Worm (Caenorhabditis elegans) whole organism, L4 larva: ENCODE data around the gene mep-1.

Experiments
- F10B5.3 ChIP-seq: sonication (generic microtip); optimal IDR thresholded peaks from 2 replicates; lab custom pipeline; 2016; ENCODE audit warnings: mild to moderate bottlenecking, missing genetic modification characterization, missing compliant biosample characterization
- F49E8.2 ChIP-seq: sonication (generic microtip); optimal IDR thresholded peaks from 2 replicates; lab custom pipeline; 2016; ENCODE audit warnings: missing compliant biosample characterization, mild to moderate bottlenecking, missing genetic modification characterization, borderline replicate concordance
- R02D3.7 ChIP-seq: fragments of 150-350 bp; sonication (generic microtip); optimal IDR thresholded peaks from 3 replicates; lab custom pipeline; 2014; ENCODE audit warnings: missing biosample characterization, missing genetic modification characterization
- T26A8.4 ChIP-seq: fragments of 200-800 bp; sonication (Bioruptor generic); IDR thresholded peaks from 2 replicates; pipeline ENCODE4 v1.3.6; 2022; ENCODE audit warnings: missing genetic modification characterization, missing compliant biosample characterization
- Y105C5A.15 ChIP-seq: fragments of 200-800 bp; sonication (Bioruptor generic); IDR thresholded peaks from 2 replicates; pipeline ENCODE4 v1.3.6; 2022; ENCODE audit warnings: missing genetic modification characterization, missing compliant biosample characterization
- Y48G9A.11 ChIP-seq: fragments of 200-800 bp; sonication (Bioruptor generic); IDR thresholded peaks from 2 replicates; pipeline ENCODE4 v1.3.6; 2022; ENCODE audit warnings: missing genetic modification reagents, missing genetic modification characterization, missing compliant biosample characterization
- ceh-28 ChIP-seq: fragments of 150-350 bp; optimal IDR thresholded peaks from 2 replicates; lab custom pipeline; 2014; ENCODE audit warnings: missing biosample characterization, missing genetic modification reagents, missing genetic modification characterization
- ceh-82 ChIP-seq: sonication (generic microtip); optimal IDR thresholded peaks from 2 replicates; lab custom pipeline; 2017; ENCODE audit warnings: missing biosample characterization, missing genetic modification characterization
- cey-2 ChIP-seq: sonication (generic microtip); optimal IDR thresholded peaks from 3 replicates; lab custom pipeline; 2017; ENCODE audit warnings: missing genetic modification characterization, mild to moderate bottlenecking, missing compliant biosample characterization, antibody characterized with exemption, borderline replicate concordance; ENCODE audit not compliant: insufficient read depth
- daf-16 ChIP-seq, 3 experiments: sonication (generic microtip); optimal IDR thresholded peaks; 2 replicates each; lab custom pipeline; 2016 to 2017; ENCODE audit warnings: missing genetic modification characterization in 3 of 3, missing genetic modification reagents in 3 of 3, mild to moderate bottlenecking in 2 of 3, missing compliant biosample characterization in 2 of 3, missing biosample characterization in 1 of 3, moderate library complexity in 1 of 3
- daf-19 ChIP-seq: fragments of 200-800 bp; sonication (Bioruptor generic); conservative IDR thresholded peaks from 2 replicates; pipeline ENCODE4 v1.3.6; 2022; ENCODE audit warnings: missing genetic modification characterization, missing compliant biosample characterization
- daf-8 ChIP-seq: fragments of 200-800 bp; sonication (Bioruptor generic); IDR thresholded peaks from 2 replicates; pipeline ENCODE4 v1.3.6; 2022; ENCODE audit warnings: missing genetic modification characterization, missing compliant biosample characterization
- dmd-6 ChIP-seq: fragments of 200-800 bp; sonication (Bioruptor generic); IDR thresholded peaks from 2 replicates; pipeline ENCODE4 v1.3.6; 2022; ENCODE audit warnings: missing genetic modification reagents, missing genetic modification characterization, missing compliant biosample characterization
- duxl-1 ChIP-seq: sonication (generic microtip); optimal IDR thresholded peaks from 2 replicates; lab custom pipeline; 2016; ENCODE audit warnings: mild to moderate bottlenecking, missing genetic modification characterization, moderate library complexity, missing compliant biosample characterization; ENCODE audit not compliant: poor library complexity
- egl-27 ChIP-seq: sonication (generic microtip); optimal IDR thresholded peaks from 3 replicates; lab custom pipeline; 2017; ENCODE audit warnings: missing biosample characterization, missing genetic modification reagents, missing genetic modification characterization
- egl-43 ChIP-seq: fragments of 200-800 bp; sonication (Bioruptor generic); IDR thresholded peaks from 2 replicates; pipeline ENCODE4 v1.3.6; 2022; ENCODE audit warnings: missing genetic modification reagents, missing genetic modification characterization, missing compliant biosample characterization
- fos-1 ChIP-seq: fragments of 150-350 bp; optimal IDR thresholded peaks from 2 replicates; lab custom pipeline; 2014; ENCODE audit warnings: missing biosample characterization, missing genetic modification characterization
- gei-8 ChIP-seq: fragments of 200-800 bp; sonication (Bioruptor generic); optimal IDR thresholded peaks from 2 replicates; lab custom pipeline; 2018; ENCODE audit warnings: mild to moderate bottlenecking, missing genetic modification characterization, missing compliant biosample characterization
- hif-1 ChIP-seq, 2 experiments: sonication (generic microtip); optimal IDR thresholded peaks; 2 replicates each; lab custom pipeline; 2016 to 2017; ENCODE audit warnings: missing compliant biosample characterization in 2 of 2, missing genetic modification characterization in 2 of 2, missing genetic modification reagents in 2 of 2, missing genotype in 2 of 2, mild to moderate bottlenecking in 1 of 2
- hlh-11 ChIP-seq: fragments of 200-800 bp; sonication (Bioruptor generic); optimal IDR thresholded peaks from 2 replicates; lab custom pipeline; 2018; ENCODE audit warnings: mild to moderate bottlenecking, missing genetic modification characterization, missing compliant biosample characterization
- hlh-30 ChIP-seq: sonication (generic microtip); optimal IDR thresholded peaks from 2 replicates; lab custom pipeline; 2017; ENCODE audit warnings: antibody characterized with exemption, mild to moderate bottlenecking, missing genetic modification characterization, missing compliant biosample characterization; ENCODE audit not compliant: insufficient read depth
- lin-15B ChIP-seq: fragments of 150-350 bp; sonication (generic microtip); optimal IDR thresholded peaks from 3 replicates; lab custom pipeline; 2014; ENCODE audit warnings: missing biosample characterization, missing genetic modification characterization
- lin-38 ChIP-seq: fragments of 200-800 bp; sonication (Bioruptor generic); IDR thresholded peaks from 2 replicates; pipeline ENCODE4 v1.3.6; 2022; ENCODE audit warnings: missing genetic modification reagents, missing genetic modification characterization, missing compliant biosample characterization
- lin-39 ChIP-seq: fragments of 150-350 bp; optimal IDR thresholded peaks from 2 replicates; lab custom pipeline; 2014; ENCODE audit warnings: missing biosample characterization, missing genetic modification reagents, missing genetic modification characterization
- mdl-1 ChIP-seq, 2 experiments: fragments of 150-350 bp in 1 of 2; sonication (generic microtip) in 1 of 2; optimal IDR thresholded peaks; 2 replicates each; lab custom pipeline; 2014 to 2017; ENCODE audit warnings: missing biosample characterization in 2 of 2, missing genetic modification characterization in 2 of 2
- mxl-3 ChIP-seq: fragments of 200-800 bp; sonication (Bioruptor generic); optimal IDR thresholded peaks from 2 replicates; lab custom pipeline; 2018; ENCODE audit warnings: mild to moderate bottlenecking, missing genetic modification characterization, missing compliant biosample characterization
- nhr-10 ChIP-seq: fragments of 150-350 bp; optimal IDR thresholded peaks from 2 replicates; lab custom pipeline; 2014; ENCODE audit warnings: missing biosample characterization, missing genetic modification characterization
- nhr-102 ChIP-seq: sonication (generic microtip); optimal IDR thresholded peaks from 2 replicates; lab custom pipeline; 2016; ENCODE audit warnings: mild to moderate bottlenecking, missing genetic modification characterization, moderate library complexity, missing compliant biosample characterization
- nhr-28 ChIP-seq: fragments of 150-350 bp; optimal IDR thresholded peaks from 2 replicates; lab custom pipeline; 2014; ENCODE audit warnings: missing biosample characterization, missing genetic modification characterization
- nhr-42 ChIP-seq: fragments of 200-800 bp; sonication (Bioruptor generic); IDR thresholded peaks from 2 replicates; pipeline ENCODE4 v1.3.6; 2022; ENCODE audit warnings: missing genetic modification characterization, missing compliant biosample characterization
- nhr-48 ChIP-seq: sonication (generic microtip); optimal IDR thresholded peaks from 2 replicates; lab custom pipeline; 2016; ENCODE audit warnings: mild to moderate bottlenecking, missing genetic modification characterization, missing compliant biosample characterization
- php-3 ChIP-seq: fragments of 200-800 bp; sonication (Bioruptor generic); IDR thresholded peaks from 2 replicates; pipeline ENCODE4 v1.3.6; 2022; ENCODE audit warnings: missing genetic modification reagents, missing genetic modification characterization, missing compliant biosample characterization
- rbr-2 ChIP-seq: sonication (generic microtip); optimal IDR thresholded peaks from 2 replicates; lab custom pipeline; 2016; ENCODE audit warnings: missing genotype, missing genetic modification characterization, missing compliant biosample characterization
- tag-97 ChIP-seq: fragments of 200-800 bp; sonication (Bioruptor generic); IDR thresholded peaks from 2 replicates; pipeline ENCODE4 v1.3.6; 2022; ENCODE audit warnings: missing genetic modification characterization, missing compliant biosample characterization
- tra-1 ChIP-seq: fragments of 200-800 bp; sonication (Bioruptor generic); IDR thresholded peaks from 2 replicates; pipeline ENCODE4 v1.3.6; 2022; ENCODE audit warnings: missing genetic modification reagents, missing genetic modification characterization, missing compliant biosample characterization
- unc-62 ChIP-seq, 3 experiments: fragments of 150-350 bp in 1 of 3; sonication (generic microtip); optimal IDR thresholded peaks in 2 of 3; peaks in 1 of 3; 1 replicate in 1 of 3; 2 replicates in 2 of 3; lab custom pipeline; 2014 to 2017; ENCODE audit warnings: missing biosample characterization in 3 of 3, missing genetic modification characterization in 3 of 3, missing genetic modification reagents in 3 of 3, missing genotype in 1 of 3
- zag-1 ChIP-seq: fragments of 150-350 bp; optimal IDR thresholded peaks from 2 replicates; lab custom pipeline; 2014; ENCODE audit warnings: missing biosample characterization, missing genetic modification characterization
- ztf-7 ChIP-seq: fragments of 150-350 bp; optimal IDR thresholded peaks from 2 replicates; lab custom pipeline; 2014; ENCODE audit warnings: missing biosample characterization, missing genetic modification characterization

The mep-1 gene

DNA sequence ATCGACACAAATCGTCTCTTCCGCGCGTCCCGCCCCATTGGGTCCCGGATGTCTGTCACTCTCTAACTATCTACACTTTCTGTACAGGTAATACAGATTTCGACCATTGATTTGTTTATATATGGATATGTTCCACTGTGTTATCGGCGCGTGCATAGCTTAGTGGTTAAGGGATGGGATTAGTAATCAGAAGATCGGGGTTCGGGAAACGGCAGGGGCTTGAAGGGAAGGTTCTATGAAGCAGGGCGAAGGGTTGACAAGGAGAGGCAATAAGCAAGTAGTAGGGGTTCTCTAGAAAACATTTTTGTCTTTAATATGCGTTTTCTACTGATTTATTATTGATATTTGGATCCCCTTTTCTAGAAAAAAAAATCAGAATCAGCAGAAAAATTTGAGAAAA is 27.1 kb upstream of the mep-1 start:
- TF ChIP-seq lin-38 (GFP tag; lab: Robert Waterston, UW) (peak; percentile 48), Y48G9A.11 (GFP tag; lab: Robert Waterston, UW) (0 out of 2 replicates have a peak, but pooled peaks have one; percentile 6), Y105C5A.15 (GFP tag; lab: Robert Waterston, UW) (0 out of 2 replicates have a peak, but pooled peaks have one; percentile 42)

ce11 chrIV:11498169-11498568 is 26.3 kb upstream of the mep-1 start, which contains the start of gene sms-1:
Gene sms-1, minus strand, starts transcription at chrIV:11498174.
- TF ChIP-seq lin-15B (tag; lab: Kevin White, UChicago) = no peak
- no peak for TF ChIP-seq daf-8 (GFP tag; lab: Robert Waterston, UW)
- no peak for TF ChIP-seq nhr-10 (tag; lab: Kevin White, UChicago)

DNA sequence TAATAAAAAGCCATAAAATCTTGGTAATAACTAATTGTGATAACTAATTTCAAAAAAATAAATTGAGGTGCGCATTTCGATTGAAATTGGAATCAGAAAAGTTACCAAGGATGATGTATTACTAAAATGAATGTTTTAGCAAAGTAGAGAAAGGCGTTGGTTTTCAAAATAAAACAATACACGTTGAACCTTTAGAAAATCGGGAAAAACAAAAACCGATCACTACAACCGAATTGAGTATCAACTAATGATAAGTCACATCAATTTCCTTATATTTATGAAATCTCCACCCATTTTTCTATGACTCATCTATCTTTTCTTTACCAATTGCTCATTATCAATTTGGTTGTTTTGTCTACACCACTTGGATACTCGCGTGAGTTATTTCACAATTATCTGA is 24.0 kb upstream of the mep-1 start, which contains the start of gene H21P03.10:
Gene H21P03.10 (plus strand): TSS at position 301 of the 400 bp plus-strand sequence.
- TF ChIP-seq egl-43 (GFP tag; lab: Robert Waterston, UW) (no peak), fos-1 (tag; lab: Kevin White, UChicago) (no peak), tra-1 (GFP tag; lab: Robert Waterston, UW) (no peak), F49E8.2 (no peak)
- TF ChIP-seq, all 104 proteins: peak for 0

ce11 chrIV:11503654-11504053 is 20.8 kb upstream of the mep-1 start:
- TF ChIP-seq hlh-30 (tag; lab: Kevin White, UChicago) (peak; percentile 1), mdl-1 (tag; optimal IDR thresholded peaks at IDR 0.05; lab: Kevin White, UChicago) (peak in 1 of 2 experiments; percentile 20), hlh-11 (tag; lab: Kevin White, UChicago) (peak; percentile 38), nhr-48 (tag; lab: Kevin White, UChicago) (peak; percentile 52), mxl-3 (GFP tag; lab: Kevin White, UChicago) (peak; percentile 29), ceh-28 (tag; lab: Kevin White, UChicago) (no peak), T26A8.4 (GFP tag; lab: Robert Waterston, UW) (no peak), gei-8 (GFP tag; lab: Kevin White, UChicago) (peak; percentile 16), nhr-28 (tag; lab: Kevin White, UChicago) (peak; percentile 61), duxl-1 (tag; lab: Kevin White, UChicago) (no peak), dmd-6 (GFP tag; lab: Robert Waterston, UW) (peak; percentile 38; the same call in 1 of the 2 replicates)

- TF ChIP-seq egl-27 (tag; lab: Kevin White, UChicago) = no peak
- TF ChIP-seq nhr-102 = no peak
- TF ChIP-seq lin-15B (tag; lab: Kevin White, UChicago) = no peak
- no peak for TF ChIP-seq zag-1 (tag; lab: Kevin White, UChicago)
- no peak for TF ChIP-seq ztf-7 (tag; lab: Kevin White, UChicago)
These were observed 20.0 kb upstream of the mep-1 start, which contains the start of gene twk-25 for ce11 chrIV:11504416-11504815. Gene twk-25, plus strand, starts transcription at chrIV:11504716.

DNA sequence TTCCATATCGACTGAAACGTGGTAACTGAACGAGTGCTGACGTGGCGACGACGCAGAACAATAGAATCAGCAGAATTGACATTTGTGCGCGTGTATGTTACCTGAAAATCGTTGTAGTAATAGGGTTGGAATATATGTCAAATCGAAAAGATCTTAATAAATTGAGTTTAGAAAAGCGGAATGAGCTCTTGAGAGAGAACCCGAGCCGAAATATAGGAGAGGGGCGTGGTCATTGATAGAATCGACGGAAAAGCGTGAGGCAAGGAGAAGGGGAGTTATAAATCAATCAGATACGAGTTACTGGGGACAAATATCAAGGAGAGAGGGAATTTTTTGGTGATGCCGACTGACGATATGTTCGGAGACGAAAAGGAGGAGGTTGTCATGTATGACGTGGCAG is 13.8 kb upstream of the mep-1 start, which contains the start of gene M04B2.6:
Gene M04B2.6 (minus strand): TSS at position 101 of the 400 bp plus-strand sequence.
- TF ChIP-seq F10B5.3 (tag; lab: Kevin White, UChicago) (no peak), ceh-82 (tag; lab: Kevin White, UChicago) (no peak)

ce11 chrIV:11520960-11521359 is 3.5 kb upstream of the mep-1 start, which contains the start of the genes M04B2.4 and gfl-1:
Gene M04B2.4, minus strand, starts transcription at chrIV:11521031.
Gene gfl-1, plus strand, starts transcription at chrIV:11521290.
- TF ChIP-seq ztf-7 (tag; lab: Kevin White, UChicago) (peak; percentile 28), daf-16 (GFP tag; optimal IDR thresholded peaks at IDR 0.05; lab: Kevin White, UChicago) (no peak), daf-16 (tag; optimal IDR thresholded peaks at IDR 0.05; lab: Kevin White, UChicago) (no peak), R02D3.7 (peak; percentile 74), rbr-2 (tag; lab: Kevin White, UChicago) (no peak), tra-1 (GFP tag; lab: Robert Waterston, UW) (no peak), Y105C5A.15 (GFP tag; lab: Robert Waterston, UW) (no peak), lin-39 (no peak), nhr-42 (GFP tag; lab: Robert Waterston, UW) (no peak), tag-97 (no peak), hif-1 (tag; optimal IDR thresholded peaks at IDR 0.05; lab: Kevin White, UChicago) (no peak), cey-2 (tag; lab: Kevin White, UChicago) (no peak), daf-19 (GFP tag; lab: Robert Waterston, UW) (no peak), php-3 (GFP tag; lab: Robert Waterston, UW) (no peak), nhr-48 (tag; lab: Kevin White, UChicago) (no peak), unc-62 (GFP tag; optimal IDR thresholded peaks at IDR 0.05 in 1 of 2; lab: Kevin White, UChicago) (no peak), unc-62 (tag; optimal IDR thresholded peaks at IDR 0.05; lab: Kevin White, UChicago) (no peak)
